Fruit fly (Drosophila melanogaster): ENCODE results near the gene CG1523.

The CG1523 gene

dm6 chr3R:28844611-28845376 is 25.3 kb upstream of the CG1523 start, which contains the start of the genes Apc and spg (continued):
- TF ChIP-seq zf30C (GFP tag; optimal IDR thresholded peaks at IDR 0.05) (no peak), CG2202 (tag; optimal IDR thresholded peaks at IDR 0.05) (peak; percentile 50), Kr (GFP tag; optimal IDR thresholded peaks at IDR 0.05) (peak; percentile 11), Sin3A (optimal IDR thresholded peaks at IDR 0.05) (peak; percentile 58), phol (tag; optimal IDR thresholded peaks at IDR 0.05) (peak; percentile 59), Vsx1 (GFP tag; optimal IDR thresholded peaks at IDR 0.05) (peak; percentile 45), sens (GFP tag) (peak; percentile 90), CG18764 (GFP tag; optimal IDR thresholded peaks at IDR 0.05) (no peak), CG11247 (GFP tag; IDR thresholded peaks at IDR 0.05) (peak; percentile 42; the same call in 1 of the 2 replicates), CG8089 (GFP tag; optimal IDR thresholded peaks at IDR 0.05) (peak; percentile 25), ATbp (GFP tag; optimal IDR thresholded peaks at IDR 0.05) (peak; percentile 72), BEAF-32 (GFP tag; optimal IDR thresholded peaks at IDR 0.05) (peak; percentile 92), pita (GFP tag; optimal IDR thresholded peaks at IDR 0.05) (peak; percentile 82), CG12769 (tag; optimal IDR thresholded peaks at IDR 0.05) (peak; percentile 84), aop (GFP tag; IDR thresholded peaks at IDR 0.05) (no peak), CG3838 (GFP tag; optimal IDR thresholded peaks at IDR 0.05) (peak; percentile 32), trh (GFP tag; optimal IDR thresholded peaks at IDR 0.05) (no peak), Dbx (GFP tag; IDR thresholded peaks at IDR 0.05) (peak; percentile 53; the same call in 2 of the 3 replicates), CG11695 (GFP tag; IDR thresholded peaks at IDR 0.05) (peak; percentile 50; the same call in 2 of the 3 replicates), CG42726 (GFP tag; IDR thresholded peaks at IDR 0.05; ENCODE audit: partially characterized antibody) (peak; percentile 69), CoRest (tag; optimal IDR thresholded peaks at IDR 0.05) (peak; percentile 51), wdn (GFP tag; IDR thresholded peaks at IDR 0.05) (0 out of 2 replicates have a peak, but pooled peaks have one; percentile 8), CG13624 (GFP tag; optimal IDR thresholded peaks at IDR 0.05) (peak; percentile 53), Neu2 (GFP tag; optimal IDR thresholded peaks at IDR 0.05; ENCODE audit: borderline replicate concordance) (no peak), CG6791 (GFP tag; IDR thresholded peaks at IDR 0.05; ENCODE audit: partially characterized antibody) (peak; percentile 39; the same call in 1 of the 3 replicates), fd3F (GFP tag; optimal IDR thresholded peaks at IDR 0.05) (peak; percentile 11), MTF-1 (GFP tag; optimal IDR thresholded peaks at IDR 0.05; ENCODE audit: borderline replicate concordance) (peak; percentile 66), fd96Cb (tag; optimal IDR thresholded peaks at IDR 0.05) (peak; percentile 2), CG13296 (GFP tag; optimal IDR thresholded peaks at IDR 0.05) (peak; percentile 56), Fer3 (tag; optimal IDR thresholded peaks at IDR 0.05) (peak; percentile 29), CG33213 (GFP tag; optimal IDR thresholded peaks at IDR 0.05) (peak; percentile 71), CG1832 (GFP tag; optimal IDR thresholded peaks at IDR 0.05) (no peak), CG16779 (GFP tag; IDR thresholded peaks at IDR 0.05) (no peak), CG6654 (GFP tag; optimal IDR thresholded peaks at IDR 0.05) (peak; percentile 99), usp (GFP tag; optimal IDR thresholded peaks at IDR 0.05) (no peak), sob (GFP tag; IDR thresholded peaks at IDR 0.05) (peak; percentile 20; the same call in 1 of the 2 replicates), Hey (tag; optimal IDR thresholded peaks at IDR 0.05) (peak; percentile 23), CG9817 (tag; optimal IDR thresholded peaks at IDR 0.05) (peak; percentile 2), CG11093 (GFP tag; IDR thresholded peaks at IDR 0.05) (no peak), Scr (GFP tag; IDR thresholded peaks at IDR 0.05; ENCODE audit: partially characterized antibody) (peak; percentile 87), Hr51 (GFP tag; optimal IDR thresholded peaks at IDR 0.05) (peak; percentile 10 to 37), CG13424 (tag; optimal IDR thresholded peaks at IDR 0.05) (peak; percentile 47), Hmr (GFP tag; optimal IDR thresholded peaks at IDR 0.05) (peak; percentile 63), ac (GFP tag; optimal IDR thresholded peaks at IDR 0.05) (peak; percentile 8), sna (GFP tag; IDR thresholded peaks at IDR 0.05; ENCODE audit: partially characterized antibody) (peak; percentile 77)
